Worm (Caenorhabditis elegans): ENCODE data around the gene tsp-9.

DNA sequence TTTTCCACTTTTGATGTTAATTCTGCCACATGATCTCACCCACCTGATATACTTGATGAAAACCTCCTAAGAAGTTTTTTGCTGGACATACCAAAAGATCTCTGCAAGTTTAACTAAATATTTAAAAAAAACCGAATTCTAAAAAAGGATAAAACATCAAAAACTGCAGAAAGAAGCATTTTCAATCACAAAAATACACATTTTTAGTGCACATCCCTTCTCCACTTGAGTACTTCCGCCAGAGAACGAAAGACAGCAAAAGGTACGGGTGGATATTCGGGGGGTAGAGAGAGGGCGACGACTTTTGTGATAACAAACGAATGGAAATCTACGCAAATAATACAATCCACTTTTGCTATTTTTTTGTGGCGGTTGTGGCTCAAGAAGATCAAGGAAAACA, 15.2 kb upstream of the tsp-9 start, which contains the start of gene C46H3.2:
- no peak for TF ChIP-seq dao-5 (tag; optimal IDR thresholded peaks at IDR 0.05)
- no peak for TF ChIP-seq him-1 (tag; optimal IDR thresholded peaks at IDR 0.05)
- no peak for TF ChIP-seq W03F9.2 (tag; optimal IDR thresholded peaks at IDR 0.05)
